Fruit fly (Drosophila melanogaster) whole organism, embryonic: Measurements from ENCODE around the gene CG6511.

Experiments
- B-H1 ChIP-seq: fragments of 200-800 bp; sonication (Bioruptor generic); IDR thresholded peaks from 3 replicates; pipeline ENCODE4 v1.3.6; 2022; ENCODE audit warnings: missing biosample characterization, missing genetic modification characterization
- BEAF-32 ChIP-seq: fragments of 200-800 bp; sonication (Bioruptor generic); optimal IDR thresholded peaks from 3 replicates; lab custom pipeline; 2017; ENCODE audit warnings: missing biosample characterization, missing genetic modification characterization, mild to moderate bottlenecking, moderate library complexity, missing genetic modification reagents
- CG12071 ChIP-seq: fragments of 200-800 bp; sonication (Bioruptor generic); optimal IDR thresholded peaks from 3 replicates; lab custom pipeline; 2018; ENCODE audit warnings: missing biosample characterization, mild to moderate bottlenecking, missing genetic modification characterization
- CG12104 ChIP-seq: fragments of 200-800 bp; sonication (Bioruptor generic); optimal IDR thresholded peaks from 3 replicates; lab custom pipeline; 2016; ENCODE audit warnings: missing biosample characterization, missing genetic modification characterization
- CG12236 ChIP-seq: fragments of 200-800 bp; sonication (Bioruptor generic); optimal IDR thresholded peaks from 2 replicates; lab custom pipeline; 2016; ENCODE audit warnings: missing biosample characterization, missing genetic modification characterization
- CG13287 ChIP-seq: fragments of 200-800 bp; sonication (Bioruptor generic); IDR thresholded peaks from 2 replicates; pipeline ENCODE4 v1.3.6; 2022; ENCODE audit warnings: missing biosample characterization, missing genetic modification characterization; ENCODE audit not compliant: partially characterized antibody
- CG15601 ChIP-seq: fragments of 200-800 bp; sonication (Bioruptor generic); optimal IDR thresholded peaks from 3 replicates; lab custom pipeline; 2019; ENCODE audit warnings: missing biosample characterization, mild to moderate bottlenecking, missing genetic modification characterization, moderate library complexity
- CG17612 ChIP-seq: fragments of 200-800 bp; sonication (Bioruptor generic); IDR thresholded peaks from 2 replicates; pipeline ENCODE4 v1.3.6; 2022; ENCODE audit warnings: missing biosample characterization, missing genetic modification characterization
- CG31365 ChIP-seq: fragments of 200-800 bp; sonication (Bioruptor generic); optimal IDR thresholded peaks from 2 replicates; lab custom pipeline; 2018; ENCODE audit warnings: missing biosample characterization, mild to moderate bottlenecking, missing genetic modification characterization
- CG4328 ChIP-seq: fragments of 200-800 bp; sonication (Bioruptor generic); optimal IDR thresholded peaks from 3 replicates; lab custom pipeline; 2017; ENCODE audit warnings: missing biosample characterization, missing genetic modification reagents, missing genetic modification characterization
- CG5245 ChIP-seq: fragments of 200-800 bp; sonication (Bioruptor generic); optimal IDR thresholded peaks from 3 replicates; lab custom pipeline; 2016; ENCODE audit warnings: missing biosample characterization, missing genetic modification characterization
- CG6813 ChIP-seq: fragments of 200-800 bp; sonication (Bioruptor generic); optimal IDR thresholded peaks from 2 replicates; lab custom pipeline; 2017; ENCODE audit warnings: missing biosample characterization, missing genetic modification characterization, mild to moderate bottlenecking, moderate library complexity, missing genetic modification reagents
- CG7745 ChIP-seq: fragments of 200-800 bp; sonication (Bioruptor generic); optimal IDR thresholded peaks from 2 replicates; lab custom pipeline; 2018; ENCODE audit warnings: missing biosample characterization, mild to moderate bottlenecking, missing genetic modification characterization, moderate library complexity
- CoRest ChIP-seq: fragments of 200-800 bp; sonication (Bioruptor generic); optimal IDR thresholded peaks from 3 replicates; lab custom pipeline; 2018; ENCODE audit warnings: missing biosample characterization, mild to moderate bottlenecking, missing genetic modification characterization, moderate library complexity
- Dek ChIP-seq: fragments of 200-800 bp; sonication (Bioruptor generic); optimal IDR thresholded peaks from 3 replicates; lab custom pipeline; 2019; ENCODE audit warnings: missing biosample characterization, mild to moderate bottlenecking, missing genetic modification characterization, moderate library complexity
- Dp ChIP-seq: fragments of 200-800 bp; sonication (Bioruptor generic); optimal IDR thresholded peaks from 2 replicates; lab custom pipeline; 2018; ENCODE audit warnings: missing biosample characterization, mild to moderate bottlenecking, missing genetic modification characterization, moderate library complexity
- E2f1 ChIP-seq: fragments of 200-800 bp; sonication (Bioruptor generic); IDR thresholded peaks from 2 replicates; pipeline ENCODE4 v1.3.6; 2022; ENCODE audit warnings: missing biosample characterization, missing genetic modification characterization
- E2f2 ChIP-seq: fragments of 200-800 bp; sonication (Bioruptor generic); IDR thresholded peaks from 2 replicates; pipeline ENCODE4 v1.3.6; 2022; ENCODE audit warnings: missing biosample characterization, missing genetic modification characterization
- ERR ChIP-seq: fragments of 200-800 bp; sonication (Bioruptor generic); optimal IDR thresholded peaks from 2 replicates; lab custom pipeline; 2016; ENCODE audit warnings: missing biosample characterization, missing genetic modification characterization
- Jarid2 ChIP-seq: fragments of 200-800 bp; sonication (Bioruptor generic); optimal IDR thresholded peaks from 3 replicates; lab custom pipeline; 2017; ENCODE audit warnings: mild to moderate bottlenecking, missing biosample characterization, missing genetic modification reagents, missing genetic modification characterization
- Mrtf ChIP-seq: fragments of 200-800 bp; sonication (Bioruptor generic); IDR thresholded peaks from 3 replicates; pipeline ENCODE4 v1.3.6; 2022; ENCODE audit warnings: missing biosample characterization, missing genetic modification characterization
- Rfx ChIP-seq: fragments of 200-800 bp; sonication (Bioruptor generic); IDR thresholded peaks from 2 replicates; pipeline ENCODE4 v1.3.6; 2022; ENCODE audit warnings: missing biosample characterization, missing genetic modification characterization
- Xbp1 ChIP-seq: fragments of 200-800 bp; sonication (Bioruptor generic); optimal IDR thresholded peaks from 3 replicates; lab custom pipeline; 2016; ENCODE audit warnings: missing biosample characterization, mild to moderate bottlenecking, missing genetic modification characterization
- ab ChIP-seq: fragments of 200-800 bp; sonication (Bioruptor generic); optimal IDR thresholded peaks from 2 replicates; lab custom pipeline; 2016; ENCODE audit warnings: missing biosample characterization, missing genetic modification characterization
- az2 ChIP-seq: fragments of 200-800 bp; sonication (Bioruptor generic); optimal IDR thresholded peaks from 3 replicates; lab custom pipeline; 2016; ENCODE audit warnings: missing biosample characterization, missing genetic modification characterization
- bab2 ChIP-seq: fragments of 200-800 bp; sonication (Bioruptor generic); optimal IDR thresholded peaks from 2 replicates; lab custom pipeline; 2016; ENCODE audit warnings: missing biosample characterization, missing genetic modification characterization
- chn ChIP-seq: fragments of 200-800 bp; sonication (Bioruptor generic); optimal IDR thresholded peaks from 2 replicates; lab custom pipeline; 2016; ENCODE audit warnings: missing biosample characterization, missing genetic modification characterization
- croc ChIP-seq: fragments of 200-800 bp; sonication (Bioruptor generic); conservative IDR thresholded peaks from 3 replicates; pipeline ENCODE4 v1.3.6; 2022; ENCODE audit warnings: missing biosample characterization, missing genetic modification characterization
- da ChIP-seq: fragments of 200-800 bp; sonication (Bioruptor generic); optimal IDR thresholded peaks from 2 replicates; lab custom pipeline; 2016; ENCODE audit warnings: missing biosample characterization, missing genetic modification characterization
- dpn ChIP-seq, 2 experiments: fragments of 200-800 bp; sonication (Bioruptor generic); optimal IDR thresholded peaks; 3 replicates each; lab custom pipeline; 2016; ENCODE audit warnings: missing biosample characterization in 2 of 2, missing genetic modification characterization in 2 of 2
- emc ChIP-seq: fragments of 200-800 bp; sonication (Bioruptor generic); optimal IDR thresholded peaks from 2 replicates; lab custom pipeline; 2016; ENCODE audit warnings: missing biosample characterization, missing genetic modification characterization
- en ChIP-seq: fragments of 200-800 bp; sonication (Bioruptor generic); optimal IDR thresholded peaks from 2 replicates; lab custom pipeline; 2016; ENCODE audit warnings: missing biosample characterization, missing genetic modification characterization
- gcm2 ChIP-seq: fragments of 200-800 bp; sonication (Bioruptor generic); optimal IDR thresholded peaks from 2 replicates; lab custom pipeline; 2016; ENCODE audit warnings: missing biosample characterization, missing genetic modification characterization
- her ChIP-seq: fragments of 200-800 bp; sonication (Bioruptor generic); optimal IDR thresholded peaks from 2 replicates; lab custom pipeline; 2016; ENCODE audit warnings: missing biosample characterization, missing genetic modification characterization
- jigr1 ChIP-seq: fragments of 200-800 bp; sonication (Bioruptor generic); IDR thresholded peaks from 3 replicates; pipeline ENCODE4 v1.3.6; 2022; ENCODE audit warnings: missing biosample characterization, missing genetic modification characterization
- kay ChIP-seq: fragments of 200-800 bp; sonication (Bioruptor generic); optimal IDR thresholded peaks from 2 replicates; lab custom pipeline; 2016; ENCODE audit warnings: missing biosample characterization, missing genetic modification characterization
- nerfin-2 ChIP-seq: fragments of 200-800 bp; sonication (Bioruptor generic); IDR thresholded peaks from 2 replicates; pipeline ENCODE4 v1.3.6; 2022; ENCODE audit warnings: missing biosample characterization, missing genetic modification characterization; ENCODE audit not compliant: partially characterized antibody
- p53 ChIP-seq: fragments of 200-800 bp; sonication (Bioruptor generic); optimal IDR thresholded peaks from 2 replicates; lab custom pipeline; 2016; ENCODE audit warnings: missing biosample characterization, missing genetic modification characterization
- rib ChIP-seq: fragments of 200-800 bp; sonication (Bioruptor generic); IDR thresholded peaks from 2 replicates; pipeline ENCODE4 v1.3.6; 2022; ENCODE audit warnings: missing biosample characterization, missing genetic modification characterization
- row ChIP-seq: fragments of 200-800 bp; sonication (Bioruptor generic); IDR thresholded peaks from 3 replicates; pipeline ENCODE4 v1.3.6; 2022; ENCODE audit warnings: missing biosample characterization, missing genetic modification characterization
- run ChIP-seq: fragments of 200-800 bp; sonication (Bioruptor generic); optimal IDR thresholded peaks from 3 replicates; lab custom pipeline; 2018; ENCODE audit warnings: missing biosample characterization, mild to moderate bottlenecking, missing genetic modification characterization
- schlank ChIP-seq: fragments of 200-800 bp; sonication (Bioruptor generic); optimal IDR thresholded peaks from 2 replicates; lab custom pipeline; 2018; ENCODE audit warnings: missing biosample characterization, mild to moderate bottlenecking, missing genetic modification characterization
- sens ChIP-seq: fragments of 200-800 bp; sonication (Bioruptor generic); peaks from one replicate; lab custom pipeline; 2016; ENCODE audit warnings: missing biosample characterization, missing genetic modification characterization
- sima ChIP-seq: fragments of 200-800 bp; sonication (Bioruptor generic); optimal IDR thresholded peaks from 2 replicates; lab custom pipeline; 2016; ENCODE audit warnings: missing biosample characterization, missing genetic modification characterization
- ssp ChIP-seq: fragments of 200-800 bp; sonication (Bioruptor generic); IDR thresholded peaks from 2 replicates; pipeline ENCODE4 v1.3.6; 2022; ENCODE audit warnings: missing biosample characterization, missing genetic modification characterization
- tap ChIP-seq: fragments of 200-800 bp; optimal IDR thresholded peaks from 3 replicates; lab custom pipeline; 2019; ENCODE audit warnings: missing biosample characterization, mild to moderate bottlenecking, missing genetic modification characterization, moderate library complexity
- tll ChIP-seq, 2 experiments: fragments of 200-800 bp in 1 of 2; fragments of >200 bp in 1 of 2; sonication (Bioruptor generic) in 1 of 2; optimal IDR thresholded peaks; 2 replicates each; lab custom pipeline; 2017 to 2019; ENCODE audit warnings: missing biosample characterization in 2 of 2, missing genetic modification characterization in 2 of 2, mild to moderate bottlenecking in 1 of 2, moderate library complexity in 1 of 2
- toy ChIP-seq: fragments of 200-800 bp; sonication (Bioruptor generic); IDR thresholded peaks from 2 replicates; pipeline ENCODE4 v1.3.6; 2022; ENCODE audit warnings: missing biosample characterization, missing genetic modification characterization
- wdn ChIP-seq: fragments of 200-800 bp; sonication (Bioruptor generic); IDR thresholded peaks from 2 replicates; pipeline ENCODE4 v1.3.6; 2022; ENCODE audit warnings: missing biosample characterization, missing genetic modification characterization
- yki ChIP-seq: fragments of >200 bp; optimal IDR thresholded peaks from 3 replicates; lab custom pipeline; 2018

The CG6511 gene

DNA sequence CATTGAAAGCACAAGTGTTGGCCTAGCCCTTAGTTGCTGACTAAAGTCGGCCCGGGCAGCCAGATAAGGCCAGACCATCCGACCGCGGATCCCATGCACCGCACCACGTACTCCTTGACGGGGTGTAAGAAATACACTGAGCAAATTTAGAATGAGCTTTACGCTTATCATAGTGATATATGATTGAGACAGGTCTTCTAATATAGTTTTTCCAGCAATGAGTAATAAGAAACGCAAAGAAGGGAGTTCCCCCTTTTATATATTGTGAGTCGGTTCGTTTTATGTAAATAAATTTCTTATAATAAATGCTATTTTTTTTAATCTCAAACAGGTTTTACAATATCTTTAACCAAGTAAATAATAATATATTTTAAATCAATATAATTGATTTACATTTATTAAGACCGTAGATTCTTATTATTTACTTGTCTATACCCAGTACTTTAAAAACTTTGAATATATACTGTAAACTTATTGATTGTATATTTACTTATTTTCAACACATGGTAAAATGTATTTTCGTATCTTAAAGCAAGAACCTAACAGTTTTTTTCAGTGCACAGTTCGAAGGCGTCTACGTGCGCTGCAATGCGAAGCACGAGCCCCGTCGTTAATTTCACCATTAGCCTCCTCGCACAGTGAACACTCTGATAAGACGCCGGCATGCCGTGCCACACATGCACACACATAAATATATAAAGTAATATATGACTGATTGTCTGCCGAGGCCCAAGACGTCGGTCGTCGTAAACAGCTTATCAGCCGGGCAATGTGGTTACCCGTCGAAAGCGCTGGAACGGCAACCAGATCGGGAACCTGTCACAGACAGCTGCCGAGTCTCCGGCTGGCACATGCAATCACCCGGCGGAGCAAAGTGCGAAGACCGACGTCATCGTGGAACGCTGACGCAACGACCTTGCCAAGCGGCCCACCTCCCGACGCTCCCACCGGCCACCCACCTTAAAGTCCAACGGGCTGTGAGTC, 28.9 kb upstream of the CG6511 start (continued):
- TF ChIP-seq sima (GFP tag; lab: Kevin White, UChicago) (no peak), CG12104 (GFP tag; lab: Kevin White, UChicago) (peak; percentile 43), CG31365 (tag; lab: Kevin White, UChicago) (no peak), Mrtf (GFP tag; lab: Robert Waterston, UW) (no peak; the same call in 2 of the 3 replicates), jigr1 (GFP tag; lab: Robert Waterston, UW) (no peak), CG5245 (GFP tag; lab: Kevin White, UChicago) (no peak), yki (lab: Kevin White, UChicago) (no peak), CG12236 (GFP tag; lab: Kevin White, UChicago) (no peak), croc (GFP tag; lab: Robert Waterston, UW) (no peak; the same call in 2 of the 3 replicates), CG7745 (tag; lab: Kevin White, UChicago) (peak; percentile 16), B-H1 (no peak), schlank (tag; lab: Kevin White, UChicago) (no peak), CG12071 (GFP tag; lab: Kevin White, UChicago) (peak; percentile 15), CoRest (tag; lab: Kevin White, UChicago) (peak; percentile 82), CG15601 (tag; lab: Kevin White, UChicago) (no peak), bab2 (GFP tag; lab: Kevin White, UChicago) (no peak), Jarid2 (GFP tag; lab: Kevin White, UChicago) (no peak), BEAF-32 (no peak), row (GFP tag; lab: Robert Waterston, UW) (peak; percentile 65), p53 (GFP tag; lab: Kevin White, UChicago) (no peak), toy (GFP tag; lab: Robert Waterston, UW) (no peak), E2f1 (GFP tag; lab: Robert Waterston, UW) (no peak), CG4328 (GFP tag; lab: Kevin White, UChicago) (no peak), CG13287 (GFP tag; lab: Robert Waterston, UW) (no peak), kay (GFP tag; lab: Kevin White, UChicago) (peak; percentile 23), Dek (tag; lab: Kevin White, UChicago) (peak; percentile 18), ab (GFP tag; lab: Kevin White, UChicago) (no peak), E2f2 (GFP tag; lab: Robert Waterston, UW) (0 out of 2 replicates have a peak, but pooled peaks have one; percentile 21), wdn (GFP tag; lab: Robert Waterston, UW) (no peak), az2 (GFP tag; lab: Kevin White, UChicago) (peak; percentile 51), da (GFP tag; lab: Kevin White, UChicago) (no peak), run (tag; lab: Kevin White, UChicago) (no peak), tll (GFP tag; optimal IDR thresholded peaks at IDR 0.05; lab: Kevin White, UChicago) (no peak), chn (GFP tag; lab: Kevin White, UChicago) (no peak), Dp (GFP tag; lab: Kevin White, UChicago) (no peak), CG6813 (GFP tag; lab: Kevin White, UChicago) (no peak), Xbp1 (GFP tag; lab: Kevin White, UChicago) (peak; percentile 42), dpn (GFP tag; optimal IDR thresholded peaks at IDR 0.05; lab: Kevin White, UChicago) (peak in 1 of 2 experiments; percentile 45), rib (GFP tag; lab: Robert Waterston, UW) (peak; percentile 10; the same call in 1 of the 2 replicates), her (GFP tag; lab: Kevin White, UChicago) (no peak), sens (peak; percentile 69), ERR (GFP tag; lab: Kevin White, UChicago) (no peak), ssp (GFP tag; lab: Robert Waterston, UW) (no peak), nerfin-2 (GFP tag; lab: Robert Waterston, UW) (no peak), CG17612 (GFP tag; lab: Robert Waterston, UW) (no peak), emc (GFP tag; lab: Kevin White, UChicago) (no peak), Rfx (GFP tag; lab: Robert Waterston, UW) (peak; percentile 11; the same call in 1 of the 2 replicates), tap (tag; lab: Kevin White, UChicago) (no peak), gcm2 (no peak), en (GFP tag; lab: Kevin White, UChicago) (no peak)
